Fruit fly (Drosophila melanogaster): Measurements from ENCODE around the gene Krn.

The Krn gene

dm6 chr3L:17603528-17604414 lies 50.3 kb downstream of the Krn start:
- TF ChIP-seq Eip78C (GFP tag) (peak; percentile 47), ss (GFP tag; optimal IDR thresholded peaks at IDR 0.05) (no peak), CG11902 (GFP tag; optimal IDR thresholded peaks at IDR 0.05) (no peak), CG6792 (GFP tag; optimal IDR thresholded peaks at IDR 0.05) (no peak), net (GFP tag; optimal IDR thresholded peaks at IDR 0.05) (no peak), CG10669 (GFP tag; optimal IDR thresholded peaks at IDR 0.05) (peak; percentile 68), eg (GFP tag; IDR thresholded peaks at IDR 0.05) (peak; percentile 69; the same call in 2 of the 3 replicates), esn (GFP tag; optimal IDR thresholded peaks at IDR 0.05) (no peak), CG8119 (GFP tag; IDR thresholded peaks at IDR 0.05) (peak; percentile 50; the same call in 1 of the 3 replicates), CG11294 (GFP tag; IDR thresholded peaks at IDR 0.05) (peak; percentile 18; the same call in 1 of the 2 replicates), CG8319 (GFP tag; optimal IDR thresholded peaks at IDR 0.05) (no peak), achi (GFP tag; optimal IDR thresholded peaks at IDR 0.05) (peak; percentile 34), acj6 (GFP tag; optimal IDR thresholded peaks at IDR 0.05) (peak; percentile 29), CG16779 (tag; optimal IDR thresholded peaks at IDR 0.05) (peak; percentile 2), Hr4 (GFP tag; optimal IDR thresholded peaks at IDR 0.05) (peak; percentile 21), Ets96B (tag; optimal IDR thresholded peaks at IDR 0.05) (no peak), CG3919 (GFP tag; optimal IDR thresholded peaks at IDR 0.05) (no peak), pdm3 (GFP tag; optimal IDR thresholded peaks at IDR 0.05) (peak; percentile 23), CG15336 (GFP tag; IDR thresholded peaks at IDR 0.05) (peak; percentile 32; the same call in 1 of the 2 replicates), CG32006 (GFP tag; optimal IDR thresholded peaks at IDR 0.05) (peak; percentile 56), OdsH (GFP tag; optimal IDR thresholded peaks at IDR 0.05) (peak; percentile 51), spab (GFP tag; optimal IDR thresholded peaks at IDR 0.05) (no peak), CG3032 (tag; optimal IDR thresholded peaks at IDR 0.05) (peak; percentile 13), topi (GFP tag; optimal IDR thresholded peaks at IDR 0.05) (no peak), CG7368 (GFP tag; optimal IDR thresholded peaks at IDR 0.05) (no peak)
